2 fruit fly cellular contexts compared by ENCODE assay signal in genomic region chrX:18788143-18788745, dm6.
TF ChIP-seq lines count a peak whose summit lies in the region.

Gene CG6961 (minus strand): TSS chrX:18788210.
Gene S6KL (plus strand): TSS chrX:18788464.

TF ChIP-seq in whole organism, embryonic, 481 proteins besides CTCF, POLR2A, EP300 and RAD21 (continued from another document and continues in another):
- TF ChIP-seq CG11504 (tag; optimal IDR thresholded peaks at IDR 0.05; lab: Kevin White, UChicago) (peak; percentile 28), slp2 (GFP tag; optimal IDR thresholded peaks at IDR 0.05; lab: Kevin White, UChicago) (no peak), CG13624 (GFP tag; optimal IDR thresholded peaks at IDR 0.05; lab: Kevin White, UChicago) (no peak), CG7357 (GFP tag; IDR thresholded peaks at IDR 0.05; lab: Robert Waterston, UW) (peak; percentile 96), disco-r (GFP tag; optimal IDR thresholded peaks at IDR 0.05; lab: Kevin White, UChicago) (no peak), Dip2 (GFP tag; IDR thresholded peaks at IDR 0.05; lab: Robert Waterston, UW) (no peak), cas (GFP tag; IDR thresholded peaks at IDR 0.05; lab: Robert Waterston, UW) (no peak), seq (GFP tag; IDR thresholded peaks at IDR 0.05; lab: Robert Waterston, UW) (no peak), kay (GFP tag; optimal IDR thresholded peaks at IDR 0.05; lab: Kevin White, UChicago) (no peak), CG31365 (tag; optimal IDR thresholded peaks at IDR 0.05; lab: Kevin White, UChicago) (no peak), Drgx (GFP tag; IDR thresholded peaks at IDR 0.05; lab: Robert Waterston, UW) (no peak), CHES-1-like (GFP tag; optimal IDR thresholded peaks at IDR 0.05; lab: Kevin White, UChicago) (no peak), TFAM (GFP tag; optimal IDR thresholded peaks at IDR 0.05; lab: Kevin White, UChicago) (no peak), Sox102F (GFP tag; optimal IDR thresholded peaks at IDR 0.05; lab: Kevin White, UChicago) (no peak), sug (tag; optimal IDR thresholded peaks at IDR 0.05; lab: Kevin White, UChicago) (peak; percentile 2), CG5953 (GFP tag; IDR thresholded peaks at IDR 0.05; lab: Robert Waterston, UW) (no peak), gem (tag; optimal IDR thresholded peaks at IDR 0.05; lab: Kevin White, UChicago) (peak; percentile 22), CG2678 (tag; optimal IDR thresholded peaks at IDR 0.05; lab: Kevin White, UChicago) (no peak), Nf-YC (tag; optimal IDR thresholded peaks at IDR 0.05; lab: Kevin White, UChicago) (no peak), Gsc (GFP tag; IDR thresholded peaks at IDR 0.05; lab: Robert Waterston, UW) (no peak), Aef1 (GFP tag; IDR thresholded peaks at IDR 0.05; lab: Robert Waterston, UW) (peak; percentile 40; the same call in 2 of the 3 replicates), grau (tag; optimal IDR thresholded peaks at IDR 0.05; lab: Kevin White, UChicago) (no peak), CG2116 (GFP tag; optimal IDR thresholded peaks at IDR 0.05; lab: Kevin White, UChicago) (peak; percentile 50), CG13775 (GFP tag; optimal IDR thresholded peaks at IDR 0.05; lab: Kevin White, UChicago) (peak; percentile 19), CkIIα-i1 (GFP tag; IDR thresholded peaks at IDR 0.05; lab: Robert Waterston, UW) (no peak), CG9437 (GFP tag; optimal IDR thresholded peaks at IDR 0.05; lab: Kevin White, UChicago) (no peak), CG16813 (GFP tag; IDR thresholded peaks at IDR 0.05; lab: Robert Waterston, UW; ENCODE audit: partially characterized antibody) (peak; percentile 87), Mes4 (GFP tag; optimal IDR thresholded peaks at IDR 0.05; lab: Kevin White, UChicago) (no peak), CG4282 (GFP tag; optimal IDR thresholded peaks at IDR 0.05; lab: Kevin White, UChicago) (no peak), Eip74EF (GFP tag; optimal IDR thresholded peaks at IDR 0.05; lab: Kevin White, UChicago) (peak in 1 of 2 experiments; percentile 78), gfzf (GFP tag; optimal IDR thresholded peaks at IDR 0.05; lab: Kevin White, UChicago) (peak; percentile 78), CG10979 (tag; optimal IDR thresholded peaks at IDR 0.05; lab: Kevin White, UChicago) (no peak), CG34224 (GFP tag; IDR thresholded peaks at IDR 0.05; lab: Robert Waterston, UW; ENCODE audit: partially characterized antibody) (peak; percentile 61; the same call in 2 of the 3 replicates), tup (GFP tag; optimal IDR thresholded peaks at IDR 0.05; lab: Kevin White, UChicago) (no peak), Dll (GFP tag; IDR thresholded peaks at IDR 0.05; lab: Robert Waterston, UW; ENCODE audit: partially characterized antibody) (peak; percentile 86), HLH4C (GFP tag; IDR thresholded peaks at IDR 0.05; lab: Robert Waterston, UW; ENCODE audit: partially characterized antibody) (peak; percentile 65; the same call in 2 of the 3 replicates), chinmo (GFP tag; IDR thresholded peaks at IDR 0.05; lab: Robert Waterston, UW; ENCODE audit: partially characterized antibody) (0 out of 4 replicates have a peak, but pooled peaks have one; percentile 11), ewg (GFP tag; optimal IDR thresholded peaks at IDR 0.05; lab: Kevin White, UChicago) (peak; percentile 84), CG12942 (GFP tag; optimal IDR thresholded peaks at IDR 0.05; lab: Kevin White, UChicago) (no peak), Spps (tag; optimal IDR thresholded peaks at IDR 0.05; lab: Kevin White, UChicago) (no peak), ind (GFP tag; optimal IDR thresholded peaks at IDR 0.05; lab: Kevin White, UChicago) (no peak), CG11696 (GFP tag; IDR thresholded peaks at IDR 0.05; lab: Robert Waterston, UW) (no peak), HmgD (GFP tag; optimal IDR thresholded peaks at IDR 0.05; lab: Kevin White, UChicago) (no peak), CG1602 (GFP tag; optimal IDR thresholded peaks at IDR 0.05; lab: Kevin White, UChicago) (no peak), corto (GFP tag; optimal IDR thresholded peaks at IDR 0.05; lab: Kevin White, UChicago) (no peak), Abd-B (GFP tag; optimal IDR thresholded peaks at IDR 0.05; lab: Kevin White, UChicago) (no peak), inv (GFP tag; IDR thresholded peaks at IDR 0.05; lab: Robert Waterston, UW; ENCODE audit: partially characterized antibody) (peak; percentile 79), row (GFP tag; IDR thresholded peaks at IDR 0.05; lab: Robert Waterston, UW) (peak; percentile 76), CG12659 (GFP tag; optimal IDR thresholded peaks at IDR 0.05; lab: Kevin White, UChicago) (peak; percentile 50), CG17802 (tag; optimal IDR thresholded peaks at IDR 0.05; lab: Kevin White, UChicago) (peak; percentile 67), Dref (GFP tag; IDR thresholded peaks at IDR 0.05; lab: Robert Waterston, UW) (peak; percentile 57), exex (tag; optimal IDR thresholded peaks at IDR 0.05; lab: Kevin White, UChicago) (no peak), Ravus (GFP tag; IDR thresholded peaks at IDR 0.05; lab: Robert Waterston, UW) (no peak), vnd (GFP tag; IDR thresholded peaks at IDR 0.05; lab: Robert Waterston, UW; ENCODE audit: partially characterized antibody) (peak; percentile 82), CG17361 (GFP tag; IDR thresholded peaks at IDR 0.05; lab: Robert Waterston, UW) (0 out of 3 replicates have a peak, but pooled peaks have one; percentile 44), nerfin-2 (GFP tag; IDR thresholded peaks at IDR 0.05; lab: Robert Waterston, UW; ENCODE audit: partially characterized antibody) (peak; percentile 49; the same call in 1 of the 2 replicates), CG14050 (GFP tag; IDR thresholded peaks at IDR 0.05; lab: Robert Waterston, UW) (no peak), ci (GFP tag; IDR thresholded peaks at IDR 0.05; lab: Robert Waterston, UW) (no peak), gsb-n (tag; optimal IDR thresholded peaks at IDR 0.05; lab: Kevin White, UChicago) (no peak), CG7963 (GFP tag; IDR thresholded peaks at IDR 0.05; lab: Robert Waterston, UW; ENCODE audit: partially characterized antibody) (peak; percentile 59; the same call in 2 of the 3 replicates), CG3838 (GFP tag; optimal IDR thresholded peaks at IDR 0.05; lab: Kevin White, UChicago) (no peak), klu (GFP tag; IDR thresholded peaks at IDR 0.05; lab: Robert Waterston, UW) (no peak), zen2 (GFP tag; IDR thresholded peaks at IDR 0.05; lab: Robert Waterston, UW; ENCODE audit: partially characterized antibody) (no peak; the same call in 2 of the 3 replicates), fru (optimal IDR thresholded peaks at IDR 0.05; lab: Kevin White, UChicago) (no peak)

TF ChIP-seq in whole organism, prepupa, 60 proteins besides CTCF, POLR2A, EP300 and RAD21 (continued from another document):
- TF ChIP-seq lz (GFP tag; optimal IDR thresholded peaks at IDR 0.05; lab: Kevin White, UChicago) (no peak), pdm3 (GFP tag; optimal IDR thresholded peaks at IDR 0.05; lab: Kevin White, UChicago) (no peak), fkh (GFP tag; optimal IDR thresholded peaks at IDR 0.05; lab: Kevin White, UChicago) (peak; percentile 58), CG10669 (GFP tag; optimal IDR thresholded peaks at IDR 0.05; lab: Kevin White, UChicago) (no peak), Lpt (GFP tag; optimal IDR thresholded peaks at IDR 0.05; lab: Kevin White, UChicago) (no peak), CG10631 (GFP tag; optimal IDR thresholded peaks at IDR 0.05; lab: Kevin White, UChicago) (no peak), vri (GFP tag; optimal IDR thresholded peaks at IDR 0.05; lab: Kevin White, UChicago) (peak; percentile 63), fd85E (GFP tag; optimal IDR thresholded peaks at IDR 0.05; lab: Kevin White, UChicago) (no peak), CG3919 (GFP tag; optimal IDR thresholded peaks at IDR 0.05; lab: Kevin White, UChicago) (no peak), esn (GFP tag; optimal IDR thresholded peaks at IDR 0.05; lab: Kevin White, UChicago) (no peak), Gug (GFP tag; IDR thresholded peaks at IDR 0.05; lab: Robert Waterston, UW) (no peak), CG11294 (GFP tag; IDR thresholded peaks at IDR 0.05; lab: Robert Waterston, UW) (no peak), CG7368 (GFP tag; optimal IDR thresholded peaks at IDR 0.05; lab: Kevin White, UChicago) (no peak), CG32006 (GFP tag; optimal IDR thresholded peaks at IDR 0.05; lab: Kevin White, UChicago) (no peak), Hr39 (GFP tag; optimal IDR thresholded peaks at IDR 0.05; lab: Kevin White, UChicago) (no peak), Sox15 (GFP tag; optimal IDR thresholded peaks at IDR 0.05; lab: Kevin White, UChicago) (no peak), CG1621 (tag; optimal IDR thresholded peaks at IDR 0.05; lab: Kevin White, UChicago) (no peak), CG11902 (GFP tag; optimal IDR thresholded peaks at IDR 0.05; lab: Kevin White, UChicago) (no peak), svp (GFP tag; lab: Kevin White, UChicago) (peak; percentile 86), Eip93F (GFP tag; optimal IDR thresholded peaks at IDR 0.05; lab: Kevin White, UChicago) (no peak), Sox102F (GFP tag; optimal IDR thresholded peaks at IDR 0.05; lab: Kevin White, UChicago) (no peak), achi (GFP tag; optimal IDR thresholded peaks at IDR 0.05; lab: Kevin White, UChicago) (no peak), ss (GFP tag; optimal IDR thresholded peaks at IDR 0.05; lab: Kevin White, UChicago) (no peak), CG8119 (GFP tag; IDR thresholded peaks at IDR 0.05; lab: Robert Waterston, UW) (0 out of 3 replicates have a peak, but pooled peaks have one; percentile 20), Blimp-1 (GFP tag; optimal IDR thresholded peaks at IDR 0.05; lab: Kevin White, UChicago) (no peak), CG31627 (GFP tag; optimal IDR thresholded peaks at IDR 0.05; lab: Kevin White, UChicago) (no peak), fd59A (GFP tag; optimal IDR thresholded peaks at IDR 0.05; lab: Kevin White, UChicago) (no peak), dsx (GFP tag; optimal IDR thresholded peaks at IDR 0.05; lab: Kevin White, UChicago; ENCODE audit: poor library complexity, severe bottlenecking) (no peak), topi (GFP tag; optimal IDR thresholded peaks at IDR 0.05; lab: Kevin White, UChicago) (no peak), spab (GFP tag; optimal IDR thresholded peaks at IDR 0.05; lab: Kevin White, UChicago) (no peak)
